Worm (Caenorhabditis elegans): ENCODE data around the gene irld-34.
A peak's percentile ranks its signal among the peaks of the same experiment; 100 is the strongest.

The irld-34 gene

ce11 chrIII:9118921-9119606, 35.8 kb upstream of the irld-34 start, which contains the start of gene ced-11:
ced-11 (plus strand) TSS chrIII:9119556.
- no peak for TF ChIP-seq fos-1 (tag; optimal IDR thresholded peaks at IDR 0.05)
- TF ChIP-seq aly-2 (tag; optimal IDR thresholded peaks at IDR 0.05) = no peak
- TF ChIP-seq elt-2 (tag; optimal IDR thresholded peaks at IDR 0.05) = no peak
- TF ChIP-seq ZK546.5 (tag; optimal IDR thresholded peaks at IDR 0.05) = no peak
- TF ChIP-seq nhr-28 (tag; optimal IDR thresholded peaks at IDR 0.05) = no peak
- no peak for TF ChIP-seq lsy-12 (tag; optimal IDR thresholded peaks at IDR 0.05)
- no peak for TF ChIP-seq nhr-76 (tag; optimal IDR thresholded peaks at IDR 0.05)
- TF ChIP-seq elt-3 (tag; optimal IDR thresholded peaks at IDR 0.05) = no peak
- TF ChIP-seq R02D3.7 (tag; optimal IDR thresholded peaks at IDR 0.05) = no peak
- no peak for TF ChIP-seq pha-4 (tag; optimal IDR thresholded peaks at IDR 0.05)
- no peak for TF ChIP-seq unc-62 (GFP tag; optimal IDR thresholded peaks at IDR 0.05)
- no peak for TF ChIP-seq nhr-43 (tag; optimal IDR thresholded peaks at IDR 0.05; ENCODE audit: poor library complexity, severe bottlenecking)
- no peak for TF ChIP-seq ztf-4 (tag; optimal IDR thresholded peaks at IDR 0.05)
- no peak for TF ChIP-seq nhr-11 (tag; optimal IDR thresholded peaks at IDR 0.05)
- TF ChIP-seq nhr-23 (tag; optimal IDR thresholded peaks at IDR 0.05) = no peak
- TF ChIP-seq ceh-9 (tag; optimal IDR thresholded peaks at IDR 0.05) = no peak

ce11 chrIII:9125789-9126304, 29.0 kb upstream of the irld-34 start, which contains the start of gene sec-16A.1:
sec-16A.1 (plus strand) TSS chrIII:9125839.
- TF ChIP-seq elt-2 (tag; optimal IDR thresholded peaks at IDR 0.05) (peak; percentile 27), nfya-1 (tag; optimal IDR thresholded peaks at IDR 0.05; ENCODE audit: insufficient read depth) (peak; percentile 37), ZK546.5 (tag; optimal IDR thresholded peaks at IDR 0.05) (no peak), nhr-23 (tag; optimal IDR thresholded peaks at IDR 0.05) (peak; percentile 82), nhr-43 (tag; optimal IDR thresholded peaks at IDR 0.05; ENCODE audit: poor library complexity, severe bottlenecking) (peak; percentile 40), hmg-11 (tag; optimal IDR thresholded peaks at IDR 0.05) (peak; percentile 11), ztf-11 (tag; optimal IDR thresholded peaks at IDR 0.05) (no peak), snpc-4 (tag; optimal IDR thresholded peaks at IDR 0.05) (no peak), nhr-25 (tag; optimal IDR thresholded peaks at IDR 0.05) (peak; percentile 46)

- TF ChIP-seq daf-12 (tag; optimal IDR thresholded peaks at IDR 0.05) = no peak
- no peak for TF ChIP-seq ztf-11 (tag; optimal IDR thresholded peaks at IDR 0.05)
- TF ChIP-seq nhr-12 (tag; optimal IDR thresholded peaks at IDR 0.05) = no peak
- no peak for TF ChIP-seq nhr-25 (tag; optimal IDR thresholded peaks at IDR 0.05)
- no peak for TF ChIP-seq R02D3.7 (tag; optimal IDR thresholded peaks at IDR 0.05)
- TF ChIP-seq unc-62 (GFP tag; optimal IDR thresholded peaks at IDR 0.05) = no peak
- no peak for TF ChIP-seq nhr-67 (tag; optimal IDR thresholded peaks at IDR 0.05)
- TF ChIP-seq mdl-1 (tag; optimal IDR thresholded peaks at IDR 0.05) = no peak
- no peak for TF ChIP-seq ama-1 (optimal IDR thresholded peaks at IDR 0.05)
- no peak for TF ChIP-seq fos-1 (tag; optimal IDR thresholded peaks at IDR 0.05)
- TF ChIP-seq mml-1 (tag; optimal IDR thresholded peaks at IDR 0.05) = no peak
- TF ChIP-seq zag-1 (tag; optimal IDR thresholded peaks at IDR 0.05) = no peak
Measured at ce11 chrIII:9130588-9130987, 24.3 kb upstream of the irld-34 start, which contains the start of gene ZK512.10. ZK512.10 (plus strand) TSS chrIII:9130888.

ce11 chrIII:9136587-9136986, 18.3 kb upstream of the irld-34 start, which contains the start of gene eat-4:
eat-4 (plus strand) TSS chrIII:9136887.
- TF ChIP-seq ama-1 (optimal IDR thresholded peaks at IDR 0.05) (no peak), egl-5 (tag; optimal IDR thresholded peaks at IDR 0.05) (no peak), nhr-67 (tag; optimal IDR thresholded peaks at IDR 0.05) (no peak), nhr-12 (tag; optimal IDR thresholded peaks at IDR 0.05) (no peak), fkh-10 (GFP tag; optimal IDR thresholded peaks at IDR 0.05) (no peak), ceh-28 (tag; optimal IDR thresholded peaks at IDR 0.05) (no peak), unc-39 (tag; optimal IDR thresholded peaks at IDR 0.05) (no peak), nhr-76 (tag; optimal IDR thresholded peaks at IDR 0.05) (no peak)

- no peak for TF ChIP-seq lsy-12 (tag; optimal IDR thresholded peaks at IDR 0.05)
- TF ChIP-seq nhr-23 (tag; optimal IDR thresholded peaks at IDR 0.05) = no peak
- no peak for TF ChIP-seq tbx-2 (tag; optimal IDR thresholded peaks at IDR 0.05)
- TF ChIP-seq ceh-82 (tag; optimal IDR thresholded peaks at IDR 0.05) = no peak
- no peak for TF ChIP-seq pqm-1 (tag; optimal IDR thresholded peaks at IDR 0.05)
- TF ChIP-seq nhr-76 (tag; optimal IDR thresholded peaks at IDR 0.05) = no peak
- no peak for TF ChIP-seq aly-2 (tag; optimal IDR thresholded peaks at IDR 0.05)
- no peak for TF ChIP-seq nhr-43 (tag; optimal IDR thresholded peaks at IDR 0.05; ENCODE audit: poor library complexity, severe bottlenecking)
- TF ChIP-seq nhr-237 (tag; optimal IDR thresholded peaks at IDR 0.05) = no peak
- no peak for TF ChIP-seq pha-4 (tag; optimal IDR thresholded peaks at IDR 0.05)
- no peak for TF ChIP-seq nhr-25 (tag; optimal IDR thresholded peaks at IDR 0.05)
- no peak for TF ChIP-seq daf-12 (tag; optimal IDR thresholded peaks at IDR 0.05)
- TF ChIP-seq unc-39 (tag; optimal IDR thresholded peaks at IDR 0.05) = no peak
- TF ChIP-seq eor-1 (tag; optimal IDR thresholded peaks at IDR 0.05) = no peak
- no peak for TF ChIP-seq egl-5 (tag; optimal IDR thresholded peaks at IDR 0.05)
- TF ChIP-seq ama-1 (optimal IDR thresholded peaks at IDR 0.05) = no peak
- TF ChIP-seq nhr-77 (tag; optimal IDR thresholded peaks at IDR 0.05) = no peak
- no peak for TF ChIP-seq egl-27 (tag; optimal IDR thresholded peaks at IDR 0.05)
- no peak for TF ChIP-seq fkh-2 (tag; optimal IDR thresholded peaks at IDR 0.05)
- no peak for TF ChIP-seq ztf-11 (tag; optimal IDR thresholded peaks at IDR 0.05)
Measured at ce11 chrIII:9138601-9139000, 16.3 kb upstream of the irld-34 start, which contains the start of gene ZK512.7. ZK512.7 (minus strand) TSS chrIII:9138701.

Measured in whole organism, L3 larva.